Worm (Caenorhabditis elegans) whole organism, late embryonic: ENCODE data around the gene nhr-162.

Experiments used
- hlh-30 ChIP-seq: sonication (generic microtip); optimal IDR thresholded peaks from 2 replicates; lab custom pipeline; 2017; ENCODE audit warnings: antibody characterized with exemption, missing genetic modification characterization, missing compliant biosample characterization; ENCODE audit not compliant: insufficient read depth
- pha-2 ChIP-seq: sonication (generic microtip); optimal IDR thresholded peaks from 2 replicates; lab custom pipeline; 2017; ENCODE audit warnings: mild to moderate bottlenecking, missing genetic modification characterization, missing compliant biosample characterization

DNA sequence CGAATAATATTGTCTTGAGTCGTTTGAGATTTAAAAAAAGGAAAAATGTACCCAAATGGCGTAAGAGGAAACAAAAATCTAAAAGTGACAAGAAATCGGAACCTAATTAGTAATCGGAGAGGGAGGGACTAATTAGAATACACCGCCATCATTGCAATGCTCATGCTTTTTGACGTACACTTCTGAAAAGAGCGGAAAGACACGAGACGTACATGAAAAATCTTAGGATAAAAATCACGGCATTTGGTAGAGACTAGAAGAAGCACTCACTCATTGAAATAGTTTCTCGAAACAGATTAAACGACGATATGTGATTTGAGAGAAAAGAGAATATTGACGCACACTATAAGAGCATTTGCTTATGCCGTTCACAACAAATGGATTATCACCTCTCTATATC is 31.3 kb upstream of the nhr-162 start:
- TF ChIP-seq pha-2 (no peak), hlh-30 (no peak)
